Worm (Caenorhabditis elegans) whole organism, midembryonic: ENCODE results near the gene clh-5.

ENCODE experiments used
- cog-1 ChIP-seq: sonication (generic microtip); optimal IDR thresholded peaks from 2 replicates; lab custom pipeline; 2016; ENCODE audit warnings: missing genetic modification characterization, missing compliant biosample characterization
- flt-1 ChIP-seq: fragments of 200-800 bp; sonication (Bioruptor generic); IDR thresholded peaks from 2 replicates; pipeline ENCODE4 v1.3.6; 2022; ENCODE audit warnings: missing genetic modification characterization, missing compliant biosample characterization
- klf-2 ChIP-seq: fragments of 200-800 bp; sonication (Bioruptor generic); conservative IDR thresholded peaks from 2 replicates; pipeline ENCODE4 v1.3.6; 2022; ENCODE audit warnings: missing genetic modification reagents, missing genetic modification characterization, missing compliant biosample characterization
- ref-1 ChIP-seq: fragments of 200-800 bp; sonication (Bioruptor generic); conservative IDR thresholded peaks from 2 replicates; pipeline ENCODE4 v1.3.6; 2022; ENCODE audit warnings: missing genetic modification reagents, missing genetic modification characterization, missing compliant biosample characterization
- tab-1 ChIP-seq: fragments of 200-800 bp; sonication (Bioruptor generic); IDR thresholded peaks from 2 replicates; pipeline ENCODE4 v1.3.6; 2022; ENCODE audit warnings: missing genetic modification characterization, missing compliant biosample characterization
- ztf-23 ChIP-seq: fragments of 200-800 bp; sonication (Bioruptor generic); IDR thresholded peaks from 2 replicates; pipeline ENCODE4 v1.3.6; 2022; ENCODE audit warnings: missing genetic modification reagents, missing genetic modification characterization, missing compliant biosample characterization
- ztf-29 ChIP-seq: fragments of 200-800 bp; sonication (Bioruptor generic); IDR thresholded peaks from 2 replicates; pipeline ENCODE4 v1.3.6; 2022; ENCODE audit warnings: missing genetic modification reagents, missing genetic modification characterization, missing compliant biosample characterization

- no peak for TF ChIP-seq ztf-23
- no peak for TF ChIP-seq flt-1 (GFP tag; lab: Robert Waterston, UW)
- TF ChIP-seq cog-1 (tag; lab: Kevin White, UChicago), result no peak
- no peak for TF ChIP-seq klf-2 (GFP tag; lab: Robert Waterston, UW)
- TF ChIP-seq tab-1 (GFP tag; lab: Robert Waterston, UW), result no peak
- no peak for TF ChIP-seq ztf-29 (GFP tag; lab: Robert Waterston, UW)
- no peak for TF ChIP-seq ref-1
These were observed 39.4 kb upstream of the clh-5 start, which contains the start of gene C16D2.3 for ce11 chrII:9137803-9138202.
